Worm (Caenorhabditis elegans) whole organism, L2 larva: Measurements from ENCODE around the gene F07C6.2.

Experiments used
- ama-1 ChIP-seq: fragments of 150-350 bp; optimal IDR thresholded peaks from 2 replicates; lab custom pipeline; 2018; ENCODE audit warnings: inconsistent platforms
- ceh-16 ChIP-seq: fragments of 150-350 bp; optimal IDR thresholded peaks from 2 replicates; lab custom pipeline; 2014; ENCODE audit warnings: missing biosample characterization, missing genetic modification characterization
- ceh-82 ChIP-seq: fragments of 150-350 bp; optimal IDR thresholded peaks from 2 replicates; lab custom pipeline; 2014; ENCODE audit warnings: missing biosample characterization, missing genetic modification characterization
- dmd-4 ChIP-seq: sonication (generic microtip); optimal IDR thresholded peaks from 2 replicates; lab custom pipeline; 2017; ENCODE audit warnings: missing biosample characterization, missing genetic modification characterization
- nhr-10 ChIP-seq: sonication (generic microtip); optimal IDR thresholded peaks from 2 replicates; lab custom pipeline; 2017; ENCODE audit warnings: missing biosample characterization, missing genetic modification characterization
- nhr-12 ChIP-seq: fragments of 150-350 bp; optimal IDR thresholded peaks from 2 replicates; lab custom pipeline; 2014; ENCODE audit warnings: missing biosample characterization, missing genetic modification characterization
- nhr-237 ChIP-seq: fragments of 150-350 bp; optimal IDR thresholded peaks from 2 replicates; lab custom pipeline; 2014; ENCODE audit warnings: missing biosample characterization, missing genetic modification characterization
- nhr-6 ChIP-seq: fragments of 150-350 bp; optimal IDR thresholded peaks from 2 replicates; lab custom pipeline; 2014; ENCODE audit warnings: missing biosample characterization, missing genetic modification characterization
- zag-1 ChIP-seq: fragments of 150-350 bp; optimal IDR thresholded peaks from 2 replicates; lab custom pipeline; 2014; ENCODE audit warnings: missing biosample characterization, missing genetic modification characterization

DNA sequence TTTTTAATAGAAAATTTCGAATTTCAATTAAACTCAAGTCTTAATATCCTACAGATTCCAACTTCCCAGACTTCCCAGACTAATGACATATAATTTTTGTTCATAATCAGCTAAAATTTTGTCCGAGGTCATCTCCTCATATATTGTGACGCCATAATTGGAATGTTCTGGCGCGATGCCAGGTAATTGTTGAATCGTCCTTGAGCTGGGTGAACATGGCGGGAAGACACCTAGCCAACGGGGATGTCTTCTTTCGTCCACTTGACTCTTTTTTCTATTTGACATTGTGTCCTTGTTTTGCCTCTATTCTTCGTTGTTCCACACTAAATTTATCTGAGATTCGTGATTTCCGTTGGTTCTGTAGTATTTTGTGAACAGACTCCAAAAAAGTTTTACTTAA, 5.8 kb downstream of the F07C6.2 start:
- TF ChIP-seq nhr-237: no peak
- no peak for TF ChIP-seq ama-1 (lab: Kevin White, UChicago)
- TF ChIP-seq zag-1 (tag; lab: Kevin White, UChicago): no peak
- TF ChIP-seq ceh-16 (tag; lab: Kevin White, UChicago): no peak
- no peak for TF ChIP-seq dmd-4 (tag; lab: Kevin White, UChicago)
- TF ChIP-seq nhr-12: no peak
- TF ChIP-seq nhr-6: no peak
- TF ChIP-seq ceh-82 (tag; lab: Kevin White, UChicago): no peak
- TF ChIP-seq nhr-10 (tag; lab: Kevin White, UChicago): no peak
